Worm (Caenorhabditis elegans): ENCODE data around the gene F22H10.11.

The F22H10.11 gene

DNA sequence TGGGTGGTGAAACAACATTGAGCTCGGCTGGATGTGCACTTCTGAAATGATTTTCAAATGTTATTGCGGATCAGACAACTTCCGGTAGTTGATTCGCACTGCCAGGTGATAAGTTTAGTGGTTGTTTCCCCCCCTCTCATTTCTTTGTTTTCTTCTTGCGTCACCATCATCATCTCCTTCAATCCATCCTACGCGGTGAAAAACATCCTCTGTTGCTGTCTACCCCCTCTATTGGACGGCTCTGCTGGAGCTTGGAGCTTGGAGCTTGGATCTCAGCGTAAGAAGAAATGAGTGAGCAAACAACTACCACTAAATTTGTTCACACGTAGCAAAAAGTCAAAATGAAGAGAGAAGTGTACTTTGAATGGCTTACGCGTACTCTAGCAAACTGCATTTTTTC, 46.2 kb downstream of the F22H10.11 start:
- TF ChIP-seq ama-1 (optimal IDR thresholded peaks at IDR 0.05): no peak
- TF ChIP-seq sea-1 (GFP tag; conservative IDR thresholded peaks at IDR 0.05): no peak
- TF ChIP-seq ceh-36 (tag; optimal IDR thresholded peaks at IDR 0.05): no peak
- TF ChIP-seq tbx-37 (GFP tag; conservative IDR thresholded peaks at IDR 0.05): no peak
- TF ChIP-seq hmg-4 (GFP tag; optimal IDR thresholded peaks at IDR 0.05): no peak
- no peak for TF ChIP-seq flt-1 (GFP tag; IDR thresholded peaks at IDR 0.05)
- no peak for TF ChIP-seq pes-1 (GFP tag; IDR thresholded peaks at IDR 0.05)

Data from whole organism, early embryonic.